Fruit fly (Drosophila melanogaster): Measurements from ENCODE around the gene Pfdn6.
A peak's percentile ranks its signal among the peaks of the same experiment; 100 is the strongest.

Pfdn6 gene

dm6 chr3L:19922833-19923745, at the start of gene Pfdn6 (continued):
- TF ChIP-seq dpn (GFP tag; optimal IDR thresholded peaks at IDR 0.05) (peak; percentile 54 to 85), CG11398 (GFP tag; optimal IDR thresholded peaks at IDR 0.05) (peak; percentile 29), Rx (GFP tag; IDR thresholded peaks at IDR 0.05) (peak; percentile 70), CG13894 (tag; optimal IDR thresholded peaks at IDR 0.05) (no peak), CkIIα-i1 (GFP tag; IDR thresholded peaks at IDR 0.05) (no peak), HLH3B (GFP tag; IDR thresholded peaks at IDR 0.05) (peak; percentile 72; the same call in 1 of the 2 replicates), CG3407 (GFP tag; optimal IDR thresholded peaks at IDR 0.05) (peak; percentile 53), shn (GFP tag; optimal IDR thresholded peaks at IDR 0.05) (peak; percentile 88), CG15073 (GFP tag; optimal IDR thresholded peaks at IDR 0.05) (no peak), vvl (GFP tag; IDR thresholded peaks at IDR 0.05) (peak; percentile 85), ind (GFP tag; optimal IDR thresholded peaks at IDR 0.05) (peak; percentile 80), CG5245 (GFP tag; optimal IDR thresholded peaks at IDR 0.05) (peak; percentile 28), CG6654 (GFP tag; optimal IDR thresholded peaks at IDR 0.05) (no peak), NfI (GFP tag; optimal IDR thresholded peaks at IDR 0.05) (peak; percentile 80), ssp (GFP tag; IDR thresholded peaks at IDR 0.05) (peak; percentile 69), CG2889 (GFP tag; IDR thresholded peaks at IDR 0.05) (peak; percentile 83; the same call in 2 of the 3 replicates), tap (tag; optimal IDR thresholded peaks at IDR 0.05) (no peak), Eip74EF (GFP tag; optimal IDR thresholded peaks at IDR 0.05) (no peak), CG15269 (tag; optimal IDR thresholded peaks at IDR 0.05) (no peak), CG18619 (GFP tag; optimal IDR thresholded peaks at IDR 0.05) (peak; percentile 81), CG7928 (GFP tag; optimal IDR thresholded peaks at IDR 0.05) (peak; percentile 18), dmrt99B (tag; optimal IDR thresholded peaks at IDR 0.05) (no peak), CG6791 (GFP tag; IDR thresholded peaks at IDR 0.05; ENCODE audit: partially characterized antibody) (peak; percentile 70; the same call in 1 of the 3 replicates), Mes4 (GFP tag; optimal IDR thresholded peaks at IDR 0.05) (peak; percentile 42), Dll (GFP tag; IDR thresholded peaks at IDR 0.05; ENCODE audit: partially characterized antibody) (peak; percentile 67; the same call in 2 of the 4 replicates), en (GFP tag; optimal IDR thresholded peaks at IDR 0.05) (peak; percentile 9), CG9437 (GFP tag; optimal IDR thresholded peaks at IDR 0.05) (peak; percentile 66), ATbp (GFP tag; optimal IDR thresholded peaks at IDR 0.05) (no peak), toy (GFP tag; IDR thresholded peaks at IDR 0.05) (no peak), CG11085 (GFP tag; IDR thresholded peaks at IDR 0.05) (0 out of 2 replicates have a peak, but pooled peaks have one; percentile 15), pb (GFP tag; optimal IDR thresholded peaks at IDR 0.05) (peak; percentile 57), Xrp1 (GFP tag; IDR thresholded peaks at IDR 0.05) (peak; percentile 82), CG3281 (GFP tag; optimal IDR thresholded peaks at IDR 0.05) (peak; percentile 66), CG10543 (GFP tag; optimal IDR thresholded peaks at IDR 0.05) (peak; percentile 79), lov (optimal IDR thresholded peaks at IDR 0.05) (no peak), lov (GFP tag; IDR thresholded peaks at IDR 0.05) (peak; percentile 37; the same call in 1 of the 3 replicates), gem (tag; optimal IDR thresholded peaks at IDR 0.05) (peak; percentile 93), phol (tag; optimal IDR thresholded peaks at IDR 0.05) (peak; percentile 96), CG31388 (GFP tag; optimal IDR thresholded peaks at IDR 0.05) (peak; percentile 19), CG17361 (GFP tag; IDR thresholded peaks at IDR 0.05) (peak; percentile 84; the same call in 2 of the 3 replicates), cad (GFP tag; optimal IDR thresholded peaks at IDR 0.05) (no peak), Hmx (GFP tag; optimal IDR thresholded peaks at IDR 0.05) (no peak), Elba2 (GFP tag; optimal IDR thresholded peaks at IDR 0.05) (peak; percentile 23), Gsc (GFP tag; IDR thresholded peaks at IDR 0.05) (no peak; the same call in 1 of the 2 replicates), abd-A (tag; optimal IDR thresholded peaks at IDR 0.05) (no peak), CG11696 (GFP tag; IDR thresholded peaks at IDR 0.05) (peak; percentile 42; the same call in 1 of the 2 replicates), CG33213 (GFP tag; optimal IDR thresholded peaks at IDR 0.05) (peak; percentile 64), sisA (GFP tag; IDR thresholded peaks at IDR 0.05) (peak; percentile 91), twi (tag; optimal IDR thresholded peaks at IDR 0.05) (peak; percentile 50)

All from whole organism, embryonic.